Worm (Caenorhabditis elegans): Measurements from ENCODE around the gene srx-131.

- TF ChIP-seq flt-1 (GFP tag; IDR thresholded peaks at IDR 0.05) (no peak), B0310.2 (tag; optimal IDR thresholded peaks at IDR 0.05) (no peak), F13C5.2 (tag; optimal IDR thresholded peaks at IDR 0.05) (no peak), tbx-37 (GFP tag; conservative IDR thresholded peaks at IDR 0.05) (no peak), hmbx-1 (tag; optimal IDR thresholded peaks at IDR 0.05) (no peak), ama-1 (optimal IDR thresholded peaks at IDR 0.05) (no peak), ceh-36 (tag; optimal IDR thresholded peaks at IDR 0.05) (no peak), ets-7 (tag; optimal IDR thresholded peaks at IDR 0.05) (no peak), tra-4 (tag; optimal IDR thresholded peaks at IDR 0.05) (no peak), hnd-1 (tag; optimal IDR thresholded peaks at IDR 0.05) (no peak), sea-1 (GFP tag; conservative IDR thresholded peaks at IDR 0.05) (no peak), ceh-13 (GFP tag; optimal IDR thresholded peaks at IDR 0.05) (no peak), aly-1 (tag; optimal IDR thresholded peaks at IDR 0.05) (no peak)
Observed at ce11 chrV:13816877-13817276, 28.4 kb upstream of the srx-131 start, which contains the start of gene F55B12.2.
